Worm (Caenorhabditis elegans) whole organism, late embryonic: Measurements from ENCODE around the gene Y5H2A.4.

ENCODE experiments used
- ama-1 ChIP-seq: fragments of 150-350 bp; optimal IDR thresholded peaks from 2 replicates; lab custom pipeline; 2014
- ceh-45 ChIP-seq: fragments of 200-800 bp; sonication (Bioruptor generic); IDR thresholded peaks from 2 replicates; pipeline ENCODE4 v1.3.6; 2022; ENCODE audit warnings: missing genetic modification reagents, missing genetic modification characterization, missing compliant biosample characterization
- che-1 ChIP-seq: sonication (generic microtip); optimal IDR thresholded peaks from 2 replicates; lab custom pipeline; 2016; ENCODE audit warnings: mild to moderate bottlenecking, missing genetic modification characterization, missing compliant biosample characterization
- dmd-4 ChIP-seq: sonication (generic microtip); optimal IDR thresholded peaks from 2 replicates; lab custom pipeline; 2016; ENCODE audit warnings: borderline replicate concordance, missing genetic modification characterization, missing compliant biosample characterization
- elt-4 ChIP-seq: sonication (generic microtip); optimal IDR thresholded peaks from 2 replicates; lab custom pipeline; 2016; ENCODE audit warnings: missing genetic modification characterization, missing compliant biosample characterization
- hlh-8 ChIP-seq: sonication (generic microtip); optimal IDR thresholded peaks from 2 replicates; lab custom pipeline; 2016; ENCODE audit warnings: missing genotype, missing genetic modification characterization, missing compliant biosample characterization
- lim-6 ChIP-seq: sonication (generic microtip); optimal IDR thresholded peaks from 2 replicates; lab custom pipeline; 2016; ENCODE audit warnings: missing genetic modification characterization, missing compliant biosample characterization
- npax-4 ChIP-seq: sonication (generic microtip); optimal IDR thresholded peaks from 2 replicates; lab custom pipeline; 2016; ENCODE audit warnings: missing genetic modification characterization, missing compliant biosample characterization
- odd-2 ChIP-seq: sonication (generic microtip); optimal IDR thresholded peaks from 2 replicates; lab custom pipeline; 2017; ENCODE audit warnings: antibody characterized with exemption, mild to moderate bottlenecking, missing genetic modification characterization, missing compliant biosample characterization
- pag-3 ChIP-seq: sonication (generic microtip); optimal IDR thresholded peaks from 2 replicates; lab custom pipeline; 2016; ENCODE audit warnings: missing compliant biosample characterization, missing genetic modification characterization, borderline replicate concordance
- pha-4 ChIP-seq: fragments of 150-350 bp; optimal IDR thresholded peaks from 2 replicates; lab custom pipeline; 2018; ENCODE audit warnings: missing biosample characterization, missing genetic modification reagents, missing genetic modification characterization
- tbx-7 ChIP-seq: sonication (generic microtip); optimal IDR thresholded peaks from 2 replicates; lab custom pipeline; 2016; ENCODE audit warnings: missing genotype, missing genetic modification characterization, missing compliant biosample characterization
- ztf-16 ChIP-seq: sonication (generic microtip); optimal IDR thresholded peaks from 2 replicates; lab custom pipeline; 2017; ENCODE audit warnings: missing genetic modification characterization, missing compliant biosample characterization

- TF ChIP-seq npax-4 (tag; lab: Kevin White, UChicago) (no peak), che-1 (tag; lab: Kevin White, UChicago) (no peak), lim-6 (tag; lab: Kevin White, UChicago) (no peak), odd-2 (tag; lab: Kevin White, UChicago) (no peak), ceh-45 (GFP tag; lab: Robert Waterston, UW) (no peak), elt-4 (tag; lab: Kevin White, UChicago) (no peak), ama-1 (lab: Kevin White, UChicago) (no peak), pag-3 (tag; lab: Kevin White, UChicago) (no peak), pha-4 (tag; lab: Kevin White, UChicago) (no peak), hlh-8 (tag; lab: Kevin White, UChicago) (no peak), ztf-16 (tag; lab: Kevin White, UChicago) (no peak), tbx-7 (no peak), dmd-4 (tag; lab: Kevin White, UChicago) (no peak)
Measured at ce11 chrV:2264925-2265324, 9.2 kb downstream of the Y5H2A.4 start.
